Fruit fly (Drosophila melanogaster) whole organism, embryonic: ENCODE results near the gene CG34138.

Experiments used
- Aef1 ChIP-seq: fragments of 200-800 bp; sonication (Bioruptor generic); IDR thresholded peaks from 3 replicates; pipeline ENCODE4 v1.3.6; 2022; ENCODE audit warnings: missing biosample characterization, missing genetic modification characterization
- B-H2 ChIP-seq: fragments of 200-800 bp; sonication (Bioruptor generic); optimal IDR thresholded peaks from 2 replicates; lab custom pipeline; 2018; ENCODE audit warnings: missing biosample characterization, mild to moderate bottlenecking, missing genetic modification characterization
- BEAF-32 ChIP-seq: fragments of 200-800 bp; sonication (Bioruptor generic); optimal IDR thresholded peaks from 3 replicates; lab custom pipeline; 2017; ENCODE audit warnings: missing biosample characterization, missing genetic modification characterization, mild to moderate bottlenecking, moderate library complexity, missing genetic modification reagents
- Bgb ChIP-seq: fragments of 200-800 bp; sonication (Bioruptor generic); IDR thresholded peaks from 2 replicates; pipeline ENCODE4 v1.3.6; 2022; ENCODE audit warnings: missing biosample characterization, missing genetic modification characterization; ENCODE audit not compliant: partially characterized antibody
- CG10209 ChIP-seq: fragments of 200-800 bp; sonication (Bioruptor generic); optimal IDR thresholded peaks from 3 replicates; lab custom pipeline; 2017; ENCODE audit warnings: missing biosample characterization, mild to moderate bottlenecking, missing genetic modification characterization, missing genetic modification reagents
- CG11696 ChIP-seq: fragments of 200-800 bp; sonication (Bioruptor generic); IDR thresholded peaks from 2 replicates; pipeline ENCODE4 v1.3.6; 2022; ENCODE audit warnings: missing biosample characterization, missing genetic modification characterization
- CG11723 ChIP-seq: fragments of 200-800 bp; sonication (Bioruptor generic); optimal IDR thresholded peaks from 2 replicates; lab custom pipeline; 2017; ENCODE audit warnings: missing biosample characterization, mild to moderate bottlenecking, missing genetic modification characterization
- CG12155 ChIP-seq: fragments of 200-800 bp; sonication (Bioruptor generic); optimal IDR thresholded peaks from 3 replicates; lab custom pipeline; 2016; ENCODE audit warnings: missing biosample characterization, missing genetic modification characterization
- CG13287 ChIP-seq: fragments of 200-800 bp; sonication (Bioruptor generic); IDR thresholded peaks from 2 replicates; pipeline ENCODE4 v1.3.6; 2022; ENCODE audit warnings: missing biosample characterization, missing genetic modification characterization; ENCODE audit not compliant: partially characterized antibody
- CG13424 ChIP-seq: fragments of 200-800 bp; sonication (Bioruptor generic); optimal IDR thresholded peaks from 2 replicates; lab custom pipeline; 2019; ENCODE audit warnings: missing biosample characterization, mild to moderate bottlenecking, missing genetic modification characterization, moderate library complexity
- CG15696 ChIP-seq: fragments of 200-800 bp; sonication (Bioruptor generic); optimal IDR thresholded peaks from 2 replicates; lab custom pipeline; 2019; ENCODE audit warnings: missing biosample characterization, mild to moderate bottlenecking, missing genetic modification characterization, moderate library complexity
- CG1602 ChIP-seq: fragments of 200-800 bp; sonication (Bioruptor generic); optimal IDR thresholded peaks from 3 replicates; lab custom pipeline; 2016; ENCODE audit warnings: missing biosample characterization, missing genetic modification characterization
- CG1832 ChIP-seq: fragments of 200-800 bp; sonication (Bioruptor generic); optimal IDR thresholded peaks from 2 replicates; lab custom pipeline; 2017; ENCODE audit warnings: missing biosample characterization, mild to moderate bottlenecking, missing genetic modification characterization, inconsistent platforms
- CG3065 ChIP-seq: fragments of 200-800 bp; sonication (Bioruptor generic); optimal IDR thresholded peaks from 2 replicates; lab custom pipeline; 2016; ENCODE audit warnings: missing biosample characterization, missing genetic modification characterization
- CG31441 ChIP-seq: fragments of 200-800 bp; sonication (Bioruptor generic); IDR thresholded peaks from 2 replicates; pipeline ENCODE4 v1.3.6; 2022; ENCODE audit warnings: missing biosample characterization, missing genetic modification characterization
- CG42726 ChIP-seq: fragments of 200-800 bp; sonication (Bioruptor generic); IDR thresholded peaks from 2 replicates; pipeline ENCODE4 v1.3.6; 2022; ENCODE audit warnings: missing biosample characterization, missing genetic modification characterization; ENCODE audit not compliant: partially characterized antibody
- CG4282 ChIP-seq: fragments of 200-800 bp; sonication (Bioruptor generic); optimal IDR thresholded peaks from 2 replicates; lab custom pipeline; 2016; ENCODE audit warnings: missing biosample characterization, missing genetic modification characterization
- CG5245 ChIP-seq: fragments of 200-800 bp; sonication (Bioruptor generic); optimal IDR thresholded peaks from 3 replicates; lab custom pipeline; 2016; ENCODE audit warnings: missing biosample characterization, missing genetic modification characterization
- CG6765 ChIP-seq: fragments of 200-800 bp; sonication (Bioruptor generic); optimal IDR thresholded peaks from 3 replicates; lab custom pipeline; 2017; ENCODE audit warnings: missing biosample characterization, mild to moderate bottlenecking, missing genetic modification characterization
- CG7357 ChIP-seq: fragments of 200-800 bp; sonication (Bioruptor generic); IDR thresholded peaks from 3 replicates; pipeline ENCODE4 v1.3.6; 2022; ENCODE audit warnings: missing biosample characterization, missing genetic modification characterization
- CG7839 ChIP-seq: fragments of 200-800 bp; sonication (Bioruptor generic); optimal IDR thresholded peaks from 3 replicates; lab custom pipeline; 2018; ENCODE audit warnings: missing biosample characterization, mild to moderate bottlenecking, missing genetic modification characterization, moderate library complexity
- CG7963 ChIP-seq: fragments of 200-800 bp; sonication (Bioruptor generic); IDR thresholded peaks from 3 replicates; pipeline ENCODE4 v1.3.6; 2022; ENCODE audit warnings: missing biosample characterization, missing genetic modification characterization; ENCODE audit not compliant: partially characterized antibody
- CHES-1-like ChIP-seq: fragments of 200-800 bp; sonication (Bioruptor generic); optimal IDR thresholded peaks from 2 replicates; lab custom pipeline; 2016; ENCODE audit warnings: missing biosample characterization, missing genetic modification characterization
- Dll ChIP-seq: fragments of 200-800 bp; sonication (Bioruptor generic); IDR thresholded peaks from 4 replicates; pipeline ENCODE4 v1.3.6; 2022; ENCODE audit warnings: missing biosample characterization, missing genetic modification characterization; ENCODE audit not compliant: partially characterized antibody
- GATAe ChIP-seq: fragments of 200-800 bp; sonication (Bioruptor generic); conservative IDR thresholded peaks from 2 replicates; pipeline ENCODE4 v1.3.6; 2022; ENCODE audit warnings: missing biosample characterization, missing genetic modification characterization
- Hr3 ChIP-seq: fragments of 200-800 bp; sonication (Bioruptor generic); optimal IDR thresholded peaks from 3 replicates; lab custom pipeline; 2016; ENCODE audit warnings: missing biosample characterization, missing genetic modification characterization
- Mrtf ChIP-seq: fragments of 200-800 bp; sonication (Bioruptor generic); IDR thresholded peaks from 3 replicates; pipeline ENCODE4 v1.3.6; 2022; ENCODE audit warnings: missing biosample characterization, missing genetic modification characterization
- Neu2 ChIP-seq: fragments of 200-800 bp; sonication (Bioruptor generic); optimal IDR thresholded peaks from 3 replicates; lab custom pipeline; 2016; ENCODE audit warnings: missing biosample characterization, missing genetic modification characterization, borderline replicate concordance
- PHDP ChIP-seq: fragments of 200-800 bp; sonication (Bioruptor generic); optimal IDR thresholded peaks from 3 replicates; lab custom pipeline; 2018; ENCODE audit warnings: missing biosample characterization, mild to moderate bottlenecking, missing genetic modification characterization, moderate library complexity
- Xrp1 ChIP-seq: fragments of 200-800 bp; sonication (Bioruptor generic); IDR thresholded peaks from 2 replicates; pipeline ENCODE4 v1.3.6; 2022; ENCODE audit warnings: missing biosample characterization, missing genetic modification characterization
- amos ChIP-seq: fragments of 200-800 bp; sonication (Bioruptor generic); IDR thresholded peaks from 2 replicates; pipeline ENCODE4 v1.3.6; 2022; ENCODE audit warnings: missing biosample characterization, missing genetic modification characterization; ENCODE audit not compliant: partially characterized antibody
- cad ChIP-seq: fragments of >200 bp; optimal IDR thresholded peaks from 2 replicates; lab custom pipeline; 2017; ENCODE audit warnings: missing biosample characterization, missing genetic modification characterization
- chinmo ChIP-seq: fragments of 200-800 bp; sonication (Bioruptor generic); IDR thresholded peaks from 4 replicates; pipeline ENCODE4 v1.3.6; 2022; ENCODE audit warnings: missing biosample characterization, missing genetic modification characterization; ENCODE audit not compliant: partially characterized antibody
- corto ChIP-seq: fragments of 200-800 bp; sonication (Bioruptor generic); optimal IDR thresholded peaks from 2 replicates; lab custom pipeline; 2016; ENCODE audit warnings: missing biosample characterization, mild to moderate bottlenecking, missing genetic modification characterization, moderate library complexity
- crp ChIP-seq, 2 experiments: fragments of 200-800 bp; sonication (Bioruptor generic); optimal IDR thresholded peaks; 2 replicates in 1 of 2; 3 replicates in 1 of 2; lab custom pipeline; 2017; ENCODE audit warnings: missing biosample characterization in 2 of 2, missing genetic modification characterization in 2 of 2, mild to moderate bottlenecking in 1 of 2, moderate library complexity in 1 of 2
- dan ChIP-seq: fragments of 200-800 bp; sonication (Bioruptor generic); IDR thresholded peaks from 2 replicates; pipeline ENCODE4 v1.3.6; 2022; ENCODE audit warnings: missing biosample characterization, missing genetic modification characterization
- dmrt99B ChIP-seq: fragments of 200-800 bp; sonication (Bioruptor generic); optimal IDR thresholded peaks from 2 replicates; lab custom pipeline; 2018; ENCODE audit warnings: missing biosample characterization, mild to moderate bottlenecking, missing genetic modification characterization, moderate library complexity
- ems ChIP-seq: fragments of 200-800 bp; sonication (Bioruptor generic); optimal IDR thresholded peaks from 3 replicates; lab custom pipeline; 2016; ENCODE audit warnings: missing biosample characterization, missing genetic modification characterization
- fd64A ChIP-seq: fragments of 200-800 bp; sonication (Bioruptor generic); optimal IDR thresholded peaks from 3 replicates; lab custom pipeline; 2018; ENCODE audit warnings: missing biosample characterization, mild to moderate bottlenecking, missing genetic modification characterization
- her ChIP-seq: fragments of 200-800 bp; sonication (Bioruptor generic); optimal IDR thresholded peaks from 2 replicates; lab custom pipeline; 2016; ENCODE audit warnings: missing biosample characterization, missing genetic modification characterization
- lab ChIP-seq: fragments of 200-800 bp; sonication (Bioruptor generic); optimal IDR thresholded peaks from 3 replicates; lab custom pipeline; 2017; ENCODE audit warnings: missing biosample characterization, missing genetic modification characterization, mild to moderate bottlenecking, moderate library complexity, missing genetic modification reagents
- lola ChIP-seq, 3 experiments: fragments of >200 bp in 2 of 3; fragments of 200-800 bp in 1 of 3; sonication (Bioruptor generic) in 1 of 3; optimal IDR thresholded peaks; 2 replicates each; lab custom pipeline; 2017 to 2019; ENCODE audit warnings: missing biosample characterization in 3 of 3, missing genetic modification characterization in 3 of 3, mild to moderate bottlenecking in 1 of 3, moderate library complexity in 1 of 3
- org-1 ChIP-seq: fragments of 200-800 bp; sonication (Bioruptor generic); optimal IDR thresholded peaks from 2 replicates; lab custom pipeline; 2017; ENCODE audit warnings: missing biosample characterization, missing genetic modification characterization
- phol ChIP-seq: fragments of 200-800 bp; sonication (Bioruptor generic); optimal IDR thresholded peaks from 3 replicates; lab custom pipeline; 2018; ENCODE audit warnings: missing biosample characterization, mild to moderate bottlenecking, missing genetic modification characterization, moderate library complexity
- psq ChIP-seq: fragments of 200-800 bp; sonication (Bioruptor generic); optimal IDR thresholded peaks from 2 replicates; lab custom pipeline; 2017; ENCODE audit warnings: missing biosample characterization, missing genetic modification characterization
- run ChIP-seq: fragments of 200-800 bp; sonication (Bioruptor generic); optimal IDR thresholded peaks from 3 replicates; lab custom pipeline; 2018; ENCODE audit warnings: missing biosample characterization, mild to moderate bottlenecking, missing genetic modification characterization
- ssp ChIP-seq: fragments of 200-800 bp; sonication (Bioruptor generic); IDR thresholded peaks from 2 replicates; pipeline ENCODE4 v1.3.6; 2022; ENCODE audit warnings: missing biosample characterization, missing genetic modification characterization
- tup ChIP-seq: fragments of 200-800 bp; sonication (Bioruptor generic); optimal IDR thresholded peaks from 2 replicates; lab custom pipeline; 2016; ENCODE audit warnings: missing biosample characterization, mild to moderate bottlenecking, missing genetic modification characterization, moderate library complexity
- vfl ChIP-seq: fragments of 200-800 bp; sonication (Bioruptor generic); optimal IDR thresholded peaks from 2 replicates; lab custom pipeline; 2016; ENCODE audit warnings: missing biosample characterization, missing genetic modification characterization

CG34138 gene

DNA sequence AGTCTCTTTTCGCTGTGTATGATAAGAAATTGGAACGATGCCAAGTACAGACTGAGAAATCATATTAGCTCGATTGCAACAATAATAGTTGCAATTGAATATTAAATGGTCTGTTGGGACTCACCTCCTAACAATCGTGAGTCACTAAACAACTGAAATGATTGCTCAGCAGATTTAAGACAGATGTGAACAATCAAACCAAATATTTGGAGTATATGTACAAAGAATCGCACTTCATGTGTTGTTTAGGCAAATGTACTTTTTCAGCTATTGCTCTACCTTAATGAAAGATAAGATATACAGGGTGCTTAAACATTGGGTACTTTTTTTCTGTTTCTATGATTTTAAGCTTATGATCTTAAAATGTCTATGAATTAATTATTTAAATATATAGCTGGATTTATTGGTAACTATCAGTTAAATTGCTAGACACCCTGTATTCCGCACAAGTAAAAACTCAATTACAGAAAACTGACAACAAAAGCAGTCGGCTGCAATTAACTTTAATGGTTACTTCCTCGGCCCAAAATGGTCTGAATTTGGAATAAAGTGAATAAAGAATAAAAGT is 6.8 kb downstream of the CG34138 start (continued):
- TF ChIP-seq CG7839 (tag; lab: Kevin White, UChicago), result peak; percentile 89
- TF ChIP-seq B-H2, result peak; percentile 74
- TF ChIP-seq GATAe (GFP tag; lab: Robert Waterston, UW), result peak; percentile 74
- peak; percentile 85 for TF ChIP-seq CG6765 (GFP tag; lab: Kevin White, UChicago)
- TF ChIP-seq lola (GFP tag; optimal IDR thresholded peaks at IDR 0.05; lab: Kevin White, UChicago), result peak in 1 of 3 experiments; percentile 71
- TF ChIP-seq CG3065, result peak; percentile 27
- TF ChIP-seq run, result peak; percentile 85
- TF ChIP-seq CG42726 (GFP tag; lab: Robert Waterston, UW), result no peak
- TF ChIP-seq dmrt99B (tag; lab: Kevin White, UChicago), result peak; percentile 92
- TF ChIP-seq CG7357, result peak; percentile 64
- TF ChIP-seq her (GFP tag; lab: Kevin White, UChicago), result peak; percentile 31
- peak; percentile 96 for TF ChIP-seq PHDP (tag; lab: Kevin White, UChicago)
- TF ChIP-seq ssp, result peak; percentile 65
- peak; percentile 61 for TF ChIP-seq CG12155 (GFP tag; lab: Kevin White, UChicago)
- TF ChIP-seq CG1832 (GFP tag; lab: Kevin White, UChicago), result no peak
- TF ChIP-seq Aef1, result peak; percentile 78
- no peak for TF ChIP-seq Bgb (GFP tag; lab: Robert Waterston, UW)
- TF ChIP-seq CG5245 (GFP tag; lab: Kevin White, UChicago), result peak; percentile 46
- peak; percentile 66 for TF ChIP-seq CG15696 (tag; lab: Kevin White, UChicago)
- TF ChIP-seq CG4282, result no peak
- peak; percentile 55 for TF ChIP-seq CG1602
- no peak for TF ChIP-seq cad (GFP tag; lab: Kevin White, UChicago)
- TF ChIP-seq Xrp1 (GFP tag; lab: Robert Waterston, UW), result peak; percentile 91
- peak; percentile 60 for TF ChIP-seq CG11723
- peak; percentile 50 for TF ChIP-seq fd64A (GFP tag; lab: Kevin White, UChicago)
- no peak for TF ChIP-seq chinmo (GFP tag; lab: Robert Waterston, UW)
- no peak for TF ChIP-seq amos (GFP tag; lab: Robert Waterston, UW)
- no peak for TF ChIP-seq dan
- peak; percentile 63 for TF ChIP-seq psq (GFP tag; lab: Kevin White, UChicago)
- peak; percentile 87 for TF ChIP-seq phol (tag; lab: Kevin White, UChicago)
- peak; percentile 65; the same call in 2 of the 3 replicates for TF ChIP-seq Mrtf (GFP tag; lab: Robert Waterston, UW)
- no peak for TF ChIP-seq Dll (GFP tag; lab: Robert Waterston, UW)
- TF ChIP-seq Hr3, result peak; percentile 68
- peak; percentile 93 for TF ChIP-seq CG13424 (tag; lab: Kevin White, UChicago)
- peak; percentile 94 for TF ChIP-seq lab (GFP tag; lab: Kevin White, UChicago)
- TF ChIP-seq ems (GFP tag; lab: Kevin White, UChicago), result peak; percentile 65
- TF ChIP-seq org-1, result peak; percentile 73
- no peak for TF ChIP-seq BEAF-32 (GFP tag; lab: Kevin White, UChicago)
- no peak for TF ChIP-seq Neu2
- peak; percentile 90 for TF ChIP-seq CG11696 (GFP tag; lab: Robert Waterston, UW)
- TF ChIP-seq tup (GFP tag; lab: Kevin White, UChicago), result peak; percentile 29
- TF ChIP-seq CG13287 (GFP tag; lab: Robert Waterston, UW), result no peak
- TF ChIP-seq corto, result peak; percentile 47
- TF ChIP-seq crp (GFP tag; optimal IDR thresholded peaks at IDR 0.05; lab: Kevin White, UChicago), result no peak
- TF ChIP-seq vfl (GFP tag; lab: Kevin White, UChicago), result no peak
- peak; percentile 79 for TF ChIP-seq CG10209 (GFP tag; lab: Kevin White, UChicago)
- peak; percentile 87 for TF ChIP-seq CG31441 (GFP tag; lab: Robert Waterston, UW)
- TF ChIP-seq CHES-1-like (GFP tag; lab: Kevin White, UChicago), result no peak
- no peak for TF ChIP-seq CG7963
